Worm (Caenorhabditis elegans) whole organism, L1 larva: ENCODE results near the gene oac-30.
A peak's percentile ranks its signal among the peaks of the same experiment; 100 is the strongest.

ENCODE experiments used
- C16A3.4 ChIP-seq: fragments of 150-350 bp; optimal IDR thresholded peaks from 2 replicates; lab custom pipeline; 2014; ENCODE audit warnings: missing biosample characterization, missing genetic modification characterization
- Y116A8C.19 ChIP-seq: sonication (generic microtip); optimal IDR thresholded peaks from 2 replicates; lab custom pipeline; 2016; ENCODE audit warnings: missing compliant biosample characterization, missing genetic modification characterization, borderline replicate concordance
- alr-1 ChIP-seq: fragments of 200-800 bp; sonication (Bioruptor generic); optimal IDR thresholded peaks from 2 replicates; lab custom pipeline; 2018; ENCODE audit warnings: borderline replicate concordance, mild to moderate bottlenecking, missing genetic modification characterization, missing compliant biosample characterization
- blmp-1 ChIP-seq: fragments of 150-350 bp; optimal IDR thresholded peaks from 2 replicates; lab custom pipeline; 2014; ENCODE audit warnings: missing biosample characterization, missing genetic modification characterization
- ceh-63 ChIP-seq: fragments of 200-800 bp; sonication (Bioruptor generic); optimal IDR thresholded peaks from 2 replicates; lab custom pipeline; 2018; ENCODE audit warnings: mild to moderate bottlenecking, missing genetic modification characterization, missing compliant biosample characterization
- ceh-82 ChIP-seq, 3 experiments: fragments of 150-350 bp in 1 of 3; sonication (generic microtip) in 2 of 3; optimal IDR thresholded peaks; 2 replicates each; lab custom pipeline; 2014 to 2017; ENCODE audit warnings: missing biosample characterization in 3 of 3, missing genetic modification characterization in 3 of 3
- ceh-88 ChIP-seq: fragments of 200-800 bp; sonication (Bioruptor generic); IDR thresholded peaks from 2 replicates; pipeline ENCODE4 v1.3.6; 2022; ENCODE audit warnings: missing genetic modification characterization, missing compliant biosample characterization
- efl-1 ChIP-seq, 4 experiments: fragments of 150-350 bp; optimal IDR thresholded peaks in 3 of 4; peaks in 1 of 4; 1 replicate in 1 of 4; 2 replicates in 3 of 4; lab custom pipeline; 2014; ENCODE audit warnings: missing biosample characterization in 2 of 4, missing genetic modification characterization in 2 of 4, missing genetic modification reagents in 2 of 4
- egl-13 ChIP-seq: sonication (generic microtip); optimal IDR thresholded peaks from 2 replicates; lab custom pipeline; 2016; ENCODE audit warnings: missing genotype, missing genetic modification reagents, missing genetic modification characterization, missing compliant biosample characterization
- fkh-4 ChIP-seq: sonication (generic microtip); optimal IDR thresholded peaks from 2 replicates; lab custom pipeline; 2016; ENCODE audit warnings: missing compliant biosample characterization, missing genetic modification characterization, borderline replicate concordance
- fos-1 ChIP-seq: fragments of 150-350 bp; optimal IDR thresholded peaks from 2 replicates; lab custom pipeline; 2014; ENCODE audit warnings: missing biosample characterization, missing genetic modification characterization
- grh-1 ChIP-seq: fragments of 200-800 bp; sonication (Bioruptor generic); IDR thresholded peaks from 2 replicates; pipeline ENCODE4 v1.3.6; 2022; ENCODE audit warnings: missing genetic modification reagents, missing genetic modification characterization, missing compliant biosample characterization
- hlh-4 ChIP-seq: sonication (generic microtip); optimal IDR thresholded peaks from 2 replicates; lab custom pipeline; 2016; ENCODE audit warnings: mild to moderate bottlenecking, missing genetic modification characterization, missing compliant biosample characterization
- irx-1 ChIP-seq: sonication (generic microtip); optimal IDR thresholded peaks from 2 replicates; lab custom pipeline; 2016; ENCODE audit warnings: missing genetic modification characterization, missing compliant biosample characterization
- isw-1 ChIP-seq: fragments of 200-800 bp; sonication (Bioruptor generic); IDR thresholded peaks from 2 replicates; pipeline ENCODE4 v1.3.6; 2022; ENCODE audit warnings: missing genetic modification characterization, missing compliant biosample characterization
- jun-1 ChIP-seq: fragments of 150-350 bp; optimal IDR thresholded peaks from 2 replicates; lab custom pipeline; 2014; ENCODE audit warnings: missing biosample characterization, missing genetic modification reagents, missing genetic modification characterization
- lin-14 ChIP-seq: fragments of 200-800 bp; sonication (Bioruptor generic); optimal IDR thresholded peaks from 2 replicates; lab custom pipeline; 2018; ENCODE audit warnings: mild to moderate bottlenecking, missing genetic modification characterization, moderate library complexity, missing compliant biosample characterization
- lin-35 ChIP-seq, 2 experiments: fragments of 150-350 bp; optimal IDR thresholded peaks; 2 replicates each; lab custom pipeline; 2014; ENCODE audit warnings: missing biosample characterization in 2 of 2, missing genetic modification characterization in 2 of 2, missing genetic modification reagents in 2 of 2
- lin-39 ChIP-seq: fragments of 150-350 bp; optimal IDR thresholded peaks from 2 replicates; lab custom pipeline; 2014; ENCODE audit warnings: missing biosample characterization, missing genetic modification reagents, missing genetic modification characterization
- mab-9 ChIP-seq: fragments of 200-800 bp; sonication (Bioruptor generic); IDR thresholded peaks from 2 replicates; pipeline ENCODE4 v1.3.6; 2022; ENCODE audit warnings: missing genetic modification reagents, missing genetic modification characterization, missing compliant biosample characterization
- mdl-1 ChIP-seq, 2 experiments: fragments of 150-350 bp; optimal IDR thresholded peaks; 2 replicates each; lab custom pipeline; 2014 to 2017; ENCODE audit warnings: missing biosample characterization in 2 of 2, missing genetic modification characterization in 2 of 2, inconsistent platforms in 1 of 2
- mep-1 ChIP-seq: fragments of 150-350 bp; optimal IDR thresholded peaks from 2 replicates; lab custom pipeline; 2014; ENCODE audit warnings: missing biosample characterization, missing genetic modification characterization
- nhr-11 ChIP-seq: fragments of 150-350 bp; optimal IDR thresholded peaks from 2 replicates; lab custom pipeline; 2014; ENCODE audit warnings: missing biosample characterization, missing genetic modification characterization
- nhr-20 ChIP-seq: sonication (generic microtip); optimal IDR thresholded peaks from 2 replicates; lab custom pipeline; 2016; ENCODE audit warnings: mild to moderate bottlenecking, missing genetic modification characterization, missing compliant biosample characterization
- nhr-28 ChIP-seq: fragments of 150-350 bp; optimal IDR thresholded peaks from 2 replicates; lab custom pipeline; 2014; ENCODE audit warnings: missing biosample characterization, missing genetic modification characterization
- nhr-76 ChIP-seq: sonication (generic microtip); optimal IDR thresholded peaks from 2 replicates; lab custom pipeline; 2017; ENCODE audit warnings: missing biosample characterization, missing genetic modification characterization
- nhr-85 ChIP-seq: sonication (generic microtip); peaks from one replicate; lab custom pipeline; 2016; ENCODE audit warnings: missing genetic modification characterization, inconsistent platforms, missing compliant biosample characterization
- pax-3 ChIP-seq: fragments of 200-800 bp; sonication (Bioruptor generic); optimal IDR thresholded peaks from 2 replicates; lab custom pipeline; 2018; ENCODE audit warnings: mild to moderate bottlenecking, missing genetic modification characterization, moderate library complexity, missing compliant biosample characterization
- pqm-1 ChIP-seq: sonication (generic microtip); optimal IDR thresholded peaks from 3 replicates; lab custom pipeline; 2017; ENCODE audit warnings: missing biosample characterization, missing genetic modification characterization
- rnt-1 ChIP-seq: sonication (generic microtip); optimal IDR thresholded peaks from 2 replicates; lab custom pipeline; 2016; ENCODE audit warnings: mild to moderate bottlenecking, missing genetic modification characterization, moderate library complexity, missing compliant biosample characterization
- snpc-4 ChIP-seq: fragments of 150-350 bp; optimal IDR thresholded peaks from 2 replicates; lab custom pipeline; 2014; ENCODE audit warnings: missing biosample characterization, missing genetic modification characterization
- sox-4 ChIP-seq: sonication (generic microtip); optimal IDR thresholded peaks from 2 replicates; lab custom pipeline; 2016; ENCODE audit warnings: missing genetic modification characterization, missing compliant biosample characterization
- sptf-1 ChIP-seq: fragments of 150-350 bp; optimal IDR thresholded peaks from 2 replicates; lab custom pipeline; 2014; ENCODE audit warnings: missing biosample characterization, missing genetic modification characterization
- tlp-1 ChIP-seq: fragments of 150-350 bp; optimal IDR thresholded peaks from 2 replicates; lab custom pipeline; 2014; ENCODE audit warnings: missing biosample characterization, missing genetic modification characterization
- unc-30 ChIP-seq: sonication (generic microtip); optimal IDR thresholded peaks from 2 replicates; lab custom pipeline; 2017; ENCODE audit warnings: missing biosample characterization, missing genetic modification characterization
- xbp-1 ChIP-seq: sonication (generic microtip); optimal IDR thresholded peaks from 2 replicates; lab custom pipeline; 2016; ENCODE audit warnings: missing genetic modification characterization, missing compliant biosample characterization
- zag-1 ChIP-seq: fragments of 150-350 bp; optimal IDR thresholded peaks from 2 replicates; lab custom pipeline; 2014; ENCODE audit warnings: missing biosample characterization, missing genetic modification characterization
- zip-4 ChIP-seq: fragments of 200-800 bp; sonication (Bioruptor generic); optimal IDR thresholded peaks from 2 replicates; lab custom pipeline; 2018; ENCODE audit warnings: mild to moderate bottlenecking, missing genetic modification characterization, moderate library complexity, missing compliant biosample characterization
- ztf-4 ChIP-seq: fragments of 150-350 bp; optimal IDR thresholded peaks from 2 replicates; lab custom pipeline; 2014; ENCODE audit warnings: missing biosample characterization, missing genetic modification characterization

Gene oac-30

ce11 chrII:1236479-1236878 lies 30.2 kb downstream of the oac-30 start:
- TF ChIP-seq isw-1 (GFP tag; lab: Robert Waterston, UW), result no peak
- no peak for TF ChIP-seq mep-1 (tag; lab: Kevin White, UChicago)
- no peak for TF ChIP-seq zip-4 (GFP tag; lab: Kevin White, UChicago)
- no peak for TF ChIP-seq nhr-11 (tag; lab: Kevin White, UChicago)
- peak; percentile 14 for TF ChIP-seq lin-14 (GFP tag; lab: Kevin White, UChicago)
- no peak for TF ChIP-seq xbp-1 (tag; lab: Kevin White, UChicago)
- no peak for TF ChIP-seq lin-35 (GFP tag; optimal IDR thresholded peaks at IDR 0.05; lab: Kevin White, UChicago)
- no peak for TF ChIP-seq fkh-4
- TF ChIP-seq sptf-1 (tag; lab: Kevin White, UChicago), result no peak
- no peak for TF ChIP-seq ceh-88
- peak in 1 of 2 experiments; percentile 28 for TF ChIP-seq efl-1 (optimal IDR thresholded peaks at IDR 0.05; lab: Kevin White, UChicago)
- peak in 1 of 2 experiments; percentile 29 for TF ChIP-seq efl-1 (GFP tag; optimal IDR thresholded peaks at IDR 0.05 in 1 of 2; lab: Kevin White, UChicago)
- TF ChIP-seq fos-1 (tag; lab: Kevin White, UChicago), result no peak
- no peak for TF ChIP-seq nhr-20 (tag; lab: Kevin White, UChicago)
- TF ChIP-seq hlh-4 (tag; lab: Kevin White, UChicago), result no peak
- no peak for TF ChIP-seq Y116A8C.19
- no peak for TF ChIP-seq egl-13
- TF ChIP-seq rnt-1, result peak; percentile 21
- TF ChIP-seq blmp-1 (tag; lab: Kevin White, UChicago), result peak; percentile 30
- no peak for TF ChIP-seq nhr-76 (tag; lab: Kevin White, UChicago)
- TF ChIP-seq mdl-1 (tag; optimal IDR thresholded peaks at IDR 0.05; lab: Kevin White, UChicago), result peak in 1 of 2 experiments; percentile 5
- TF ChIP-seq pax-3 (tag; lab: Kevin White, UChicago), result no peak

ce11 chrII:1236003-1236402 lies 30.7 kb downstream of the oac-30 start:
- TF ChIP-seq ceh-63 (GFP tag; lab: Kevin White, UChicago) (no peak), ceh-82 (tag; optimal IDR thresholded peaks at IDR 0.05; lab: Kevin White, UChicago) (no peak), C16A3.4 (tag; lab: Kevin White, UChicago) (no peak), zag-1 (tag; lab: Kevin White, UChicago) (no peak)

ce11 chrII:1234971-1235370 lies 31.7 kb downstream of the oac-30 start:
- TF ChIP-seq efl-1 (optimal IDR thresholded peaks at IDR 0.05; lab: Kevin White, UChicago) (no peak), efl-1 (GFP tag; optimal IDR thresholded peaks at IDR 0.05 in 1 of 2; lab: Kevin White, UChicago) (peak in 1 of 2 experiments; percentile 15), lin-39 (tag; lab: Kevin White, UChicago) (no peak)

ce11 chrII:1232967-1233366 lies 33.7 kb downstream of the oac-30 start:
- TF ChIP-seq grh-1 (GFP tag; lab: Robert Waterston, UW) (no peak), ztf-4 (tag; lab: Kevin White, UChicago) (peak; percentile 65), unc-30 (tag; lab: Kevin White, UChicago) (peak; percentile 6), nhr-85 (tag; lab: Kevin White, UChicago) (no peak)

ce11 chrII:1228943-1229342 lies 37.7 kb downstream of the oac-30 start:
- TF ChIP-seq pax-3 (tag; lab: Kevin White, UChicago), result no peak
- TF ChIP-seq pqm-1 (tag; lab: Kevin White, UChicago), result no peak
- TF ChIP-seq ceh-88, result no peak
- TF ChIP-seq tlp-1, result no peak
- TF ChIP-seq alr-1 (tag; lab: Kevin White, UChicago), result no peak
- no peak for TF ChIP-seq sox-4 (tag; lab: Kevin White, UChicago)
- TF ChIP-seq jun-1 (tag; lab: Kevin White, UChicago), result no peak
- TF ChIP-seq irx-1 (tag; lab: Kevin White, UChicago), result no peak
- no peak for TF ChIP-seq blmp-1 (tag; lab: Kevin White, UChicago)
- no peak for TF ChIP-seq nhr-28 (tag; lab: Kevin White, UChicago)
- TF ChIP-seq snpc-4 (tag; lab: Kevin White, UChicago), result no peak
- TF ChIP-seq zag-1 (tag; lab: Kevin White, UChicago), result no peak
- TF ChIP-seq lin-39 (tag; lab: Kevin White, UChicago), result no peak
- TF ChIP-seq mab-9 (GFP tag; lab: Robert Waterston, UW), result no peak
- TF ChIP-seq unc-30 (tag; lab: Kevin White, UChicago), result no peak
- no peak for TF ChIP-seq mep-1 (tag; lab: Kevin White, UChicago)
